Worm (Caenorhabditis elegans): ENCODE measurements around the gene apc-2.

ce11 chrIII:8061114-8061513 is 19.3 kb upstream of the apc-2 start:
- no peak for TF ChIP-seq ama-1 (optimal IDR thresholded peaks at IDR 0.05)
- no peak for TF ChIP-seq B0310.2 (tag; optimal IDR thresholded peaks at IDR 0.05)
- no peak for TF ChIP-seq sea-1 (GFP tag; conservative IDR thresholded peaks at IDR 0.05)
- no peak for TF ChIP-seq scrt-1 (GFP tag; IDR thresholded peaks at IDR 0.05)
- no peak for TF ChIP-seq hmg-4 (GFP tag; optimal IDR thresholded peaks at IDR 0.05)
- TF ChIP-seq hmbx-1 (tag; optimal IDR thresholded peaks at IDR 0.05), result no peak
- no peak for TF ChIP-seq hnd-1 (tag; optimal IDR thresholded peaks at IDR 0.05)
